Comparison of ENCODE assay signal across 1 fruit fly cellular context in the genomic region with DNA sequence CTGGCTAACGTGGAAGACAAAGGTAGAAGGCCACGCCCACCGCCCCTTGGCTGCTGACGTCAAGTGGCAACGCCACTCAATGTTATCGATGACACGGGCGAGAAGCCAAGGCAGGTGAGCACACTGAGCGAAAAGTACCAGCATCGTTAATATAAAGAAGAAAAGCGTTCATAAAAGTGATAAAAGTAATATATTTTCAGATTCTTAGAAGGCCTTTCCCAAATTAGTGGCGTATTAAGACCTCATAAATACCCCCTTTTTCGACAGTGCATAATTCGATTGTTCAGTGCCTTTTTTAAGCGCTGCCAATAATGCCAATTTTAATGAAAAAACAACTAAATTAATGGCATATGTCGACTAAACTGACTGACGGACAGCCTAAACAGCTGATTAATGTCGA.
A peak's percentile ranks its signal among the peaks of the same experiment; 100 is the strongest.
TF ChIP-seq lines count a peak whose summit lies in the region.

No protein-coding gene starts in this region.

TF ChIP-seq in whole organism, embryonic, 481 proteins besides CTCF, POLR2A, EP300 and RAD21 (continued from another document and continues in another):
- TF ChIP-seq CG17568 (GFP tag; optimal IDR thresholded peaks at IDR 0.05; lab: Kevin White, UChicago) (no peak), kay (GFP tag; optimal IDR thresholded peaks at IDR 0.05; lab: Kevin White, UChicago) (no peak), Elba2 (GFP tag; optimal IDR thresholded peaks at IDR 0.05; lab: Kevin White, UChicago) (no peak), CG4820 (GFP tag; optimal IDR thresholded peaks at IDR 0.05; lab: Kevin White, UChicago) (no peak), CG8944 (GFP tag; optimal IDR thresholded peaks at IDR 0.05; lab: Kevin White, UChicago) (peak; percentile 3), Vsx1 (GFP tag; optimal IDR thresholded peaks at IDR 0.05; lab: Kevin White, UChicago) (no peak), CG9876 (GFP tag; optimal IDR thresholded peaks at IDR 0.05; lab: Kevin White, UChicago) (no peak), Opbp (GFP tag; IDR thresholded peaks at IDR 0.05; lab: Robert Waterston, UW; ENCODE audit: partially characterized antibody) (no peak), CG6272 (GFP tag; IDR thresholded peaks at IDR 0.05; lab: Robert Waterston, UW) (no peak), mld (GFP tag; IDR thresholded peaks at IDR 0.05; lab: Robert Waterston, UW; ENCODE audit: partially characterized antibody) (no peak), CG7745 (tag; optimal IDR thresholded peaks at IDR 0.05; lab: Kevin White, UChicago) (no peak), slbo (GFP tag; IDR thresholded peaks at IDR 0.05; lab: Robert Waterston, UW) (peak; percentile 80), twi (tag; optimal IDR thresholded peaks at IDR 0.05; lab: Kevin White, UChicago) (no peak), H15 (GFP tag; IDR thresholded peaks at IDR 0.05; lab: Robert Waterston, UW) (no peak), Hr78 (GFP tag; optimal IDR thresholded peaks at IDR 0.05; lab: Kevin White, UChicago) (no peak), CG8359 (GFP tag; optimal IDR thresholded peaks at IDR 0.05; lab: Kevin White, UChicago; ENCODE audit: borderline replicate concordance) (no peak), pb (GFP tag; optimal IDR thresholded peaks at IDR 0.05; lab: Kevin White, UChicago) (no peak), E2f2 (GFP tag; IDR thresholded peaks at IDR 0.05; lab: Robert Waterston, UW) (no peak; the same call in 1 of the 2 replicates), Hmx (GFP tag; optimal IDR thresholded peaks at IDR 0.05; lab: Kevin White, UChicago) (no peak), klu (GFP tag; IDR thresholded peaks at IDR 0.05; lab: Robert Waterston, UW) (no peak), ab (GFP tag; optimal IDR thresholded peaks at IDR 0.05; lab: Kevin White, UChicago) (no peak), fru (optimal IDR thresholded peaks at IDR 0.05; lab: Kevin White, UChicago) (no peak), MBD-R2 (GFP tag; IDR thresholded peaks at IDR 0.05; lab: Robert Waterston, UW) (no peak), CG43689 (GFP tag; IDR thresholded peaks at IDR 0.05; lab: Robert Waterston, UW) (no peak), Dip3 (GFP tag; optimal IDR thresholded peaks at IDR 0.05; lab: Kevin White, UChicago) (no peak), crol (GFP tag; IDR thresholded peaks at IDR 0.05; lab: Robert Waterston, UW) (no peak), CG8290 (GFP tag; optimal IDR thresholded peaks at IDR 0.05; lab: Kevin White, UChicago) (no peak), CG8290 (tag; optimal IDR thresholded peaks at IDR 0.05; lab: Kevin White, UChicago) (no peak), CG32772 (GFP tag; IDR thresholded peaks at IDR 0.05; lab: Robert Waterston, UW) (no peak), hth (optimal IDR thresholded peaks at IDR 0.05; lab: Kevin White, UChicago) (no peak), vvl (GFP tag; IDR thresholded peaks at IDR 0.05; lab: Robert Waterston, UW) (no peak), Dbx (GFP tag; IDR thresholded peaks at IDR 0.05; lab: Robert Waterston, UW) (no peak), Asciz (GFP tag; optimal IDR thresholded peaks at IDR 0.05; lab: Kevin White, UChicago) (no peak), nerfin-1 (tag; optimal IDR thresholded peaks at IDR 0.05; lab: Kevin White, UChicago) (no peak), tx (GFP tag; optimal IDR thresholded peaks at IDR 0.05; lab: Kevin White, UChicago) (no peak), Awh (GFP tag; IDR thresholded peaks at IDR 0.05; lab: Robert Waterston, UW) (no peak), CG18476 (GFP tag; optimal IDR thresholded peaks at IDR 0.05; lab: Kevin White, UChicago) (no peak), CG2202 (tag; optimal IDR thresholded peaks at IDR 0.05; lab: Kevin White, UChicago) (no peak), hkb (optimal IDR thresholded peaks at IDR 0.05; lab: Kevin White, UChicago) (no peak), hkb (GFP tag; IDR thresholded peaks at IDR 0.05; lab: Robert Waterston, UW) (no peak; the same call in 1 of the 2 replicates), CG7372 (GFP tag; IDR thresholded peaks at IDR 0.05; lab: Robert Waterston, UW) (no peak), Pdp1 (GFP tag; optimal IDR thresholded peaks at IDR 0.05; lab: Kevin White, UChicago) (peak in 1 of 2 experiments; percentile 7), CG18619 (GFP tag; optimal IDR thresholded peaks at IDR 0.05; lab: Kevin White, UChicago) (peak; percentile 49), Ptx1 (GFP tag; IDR thresholded peaks at IDR 0.05; lab: Robert Waterston, UW) (no peak), CG7928 (GFP tag; optimal IDR thresholded peaks at IDR 0.05; lab: Kevin White, UChicago) (no peak), CG9817 (tag; optimal IDR thresholded peaks at IDR 0.05; lab: Kevin White, UChicago) (no peak), kni (GFP tag; optimal IDR thresholded peaks at IDR 0.05; lab: Kevin White, UChicago) (no peak), Spps (tag; optimal IDR thresholded peaks at IDR 0.05; lab: Kevin White, UChicago) (no peak), CG14860 (GFP tag; IDR thresholded peaks at IDR 0.05; lab: Robert Waterston, UW; ENCODE audit: partially characterized antibody) (no peak), CG32767 (GFP tag; IDR thresholded peaks at IDR 0.05; lab: Robert Waterston, UW) (no peak), CG14014 (GFP tag; IDR thresholded peaks at IDR 0.05; lab: Robert Waterston, UW) (no peak), CG15479 (GFP tag; optimal IDR thresholded peaks at IDR 0.05; lab: Kevin White, UChicago) (no peak), CG10959 (GFP tag; IDR thresholded peaks at IDR 0.05; lab: Robert Waterston, UW) (no peak), CG4730 (GFP tag; IDR thresholded peaks at IDR 0.05; lab: Robert Waterston, UW) (no peak), abd-A (tag; optimal IDR thresholded peaks at IDR 0.05; lab: Kevin White, UChicago) (no peak), H2.0 (GFP tag; IDR thresholded peaks at IDR 0.05; lab: Robert Waterston, UW) (no peak), seq (GFP tag; IDR thresholded peaks at IDR 0.05; lab: Robert Waterston, UW) (0 out of 2 replicates have a peak, but pooled peaks have one; percentile 11), Hmr (GFP tag; optimal IDR thresholded peaks at IDR 0.05; lab: Kevin White, UChicago) (peak; percentile 41), Blimp-1 (GFP tag; optimal IDR thresholded peaks at IDR 0.05; lab: Kevin White, UChicago) (no peak), rib (GFP tag; IDR thresholded peaks at IDR 0.05; lab: Robert Waterston, UW) (no peak), CG32532 (GFP tag; IDR thresholded peaks at IDR 0.05; lab: Robert Waterston, UW) (0 out of 2 replicates have a peak, but pooled peaks have one; percentile 5), slou (GFP tag; optimal IDR thresholded peaks at IDR 0.05; lab: Kevin White, UChicago) (no peak), Doc3 (GFP tag; IDR thresholded peaks at IDR 0.05; lab: Robert Waterston, UW; ENCODE audit: partially characterized antibody) (no peak), CG6683 (GFP tag; optimal IDR thresholded peaks at IDR 0.05; lab: Kevin White, UChicago) (no peak), CG10209 (GFP tag; optimal IDR thresholded peaks at IDR 0.05; lab: Kevin White, UChicago) (peak; percentile 27), Mrtf (GFP tag; IDR thresholded peaks at IDR 0.05; lab: Robert Waterston, UW) (no peak), Hey (tag; optimal IDR thresholded peaks at IDR 0.05; lab: Kevin White, UChicago) (no peak), emc (GFP tag; optimal IDR thresholded peaks at IDR 0.05; lab: Kevin White, UChicago) (no peak), gfzf (GFP tag; optimal IDR thresholded peaks at IDR 0.05; lab: Kevin White, UChicago) (no peak), Fer1 (GFP tag; optimal IDR thresholded peaks at IDR 0.05; lab: Kevin White, UChicago) (no peak), amos (GFP tag; IDR thresholded peaks at IDR 0.05; lab: Robert Waterston, UW; ENCODE audit: partially characterized antibody) (no peak), wor (GFP tag; IDR thresholded peaks at IDR 0.05; lab: Robert Waterston, UW) (no peak), gem (tag; optimal IDR thresholded peaks at IDR 0.05; lab: Kevin White, UChicago) (peak; percentile 58), CG2116 (GFP tag; optimal IDR thresholded peaks at IDR 0.05; lab: Kevin White, UChicago) (no peak), pho (GFP tag; optimal IDR thresholded peaks at IDR 0.05; lab: Kevin White, UChicago) (no peak), sob (GFP tag; IDR thresholded peaks at IDR 0.05; lab: Robert Waterston, UW) (no peak), CG2875 (GFP tag; optimal IDR thresholded peaks at IDR 0.05; lab: Kevin White, UChicago) (peak; percentile 32), Scr (GFP tag; IDR thresholded peaks at IDR 0.05; lab: Robert Waterston, UW; ENCODE audit: partially characterized antibody) (no peak), ac (GFP tag; optimal IDR thresholded peaks at IDR 0.05; lab: Kevin White, UChicago) (no peak), peb (GFP tag; IDR thresholded peaks at IDR 0.05; lab: Robert Waterston, UW) (no peak), ranshi (GFP tag; IDR thresholded peaks at IDR 0.05; lab: Robert Waterston, UW) (no peak), maf-S (GFP tag; optimal IDR thresholded peaks at IDR 0.05; lab: Kevin White, UChicago) (peak; percentile 10), z (GFP tag; IDR thresholded peaks at IDR 0.05; lab: Robert Waterston, UW) (no peak), CG12659 (GFP tag; optimal IDR thresholded peaks at IDR 0.05; lab: Kevin White, UChicago) (peak; percentile 22), CG12236 (GFP tag; optimal IDR thresholded peaks at IDR 0.05; lab: Kevin White, UChicago) (no peak), CG14965 (GFP tag; optimal IDR thresholded peaks at IDR 0.05; lab: Kevin White, UChicago; ENCODE audit: borderline replicate concordance) (no peak), CG7839 (tag; optimal IDR thresholded peaks at IDR 0.05; lab: Kevin White, UChicago) (no peak), sqz (GFP tag; optimal IDR thresholded peaks at IDR 0.05; lab: Kevin White, UChicago) (no peak), Sox102F (GFP tag; optimal IDR thresholded peaks at IDR 0.05; lab: Kevin White, UChicago) (peak; percentile 53), CG15514 (GFP tag; optimal IDR thresholded peaks at IDR 0.05; lab: Kevin White, UChicago) (no peak), mirr (GFP tag; optimal IDR thresholded peaks at IDR 0.05; lab: Kevin White, UChicago) (no peak), ato (GFP tag; IDR thresholded peaks at IDR 0.05; lab: Robert Waterston, UW; ENCODE audit: partially characterized antibody) (no peak), CG7987 (GFP tag; optimal IDR thresholded peaks at IDR 0.05; lab: Kevin White, UChicago) (no peak), az2 (GFP tag; optimal IDR thresholded peaks at IDR 0.05; lab: Kevin White, UChicago) (peak; percentile 29), CoRest (tag; optimal IDR thresholded peaks at IDR 0.05; lab: Kevin White, UChicago) (peak; percentile 44), knrl (GFP tag; IDR thresholded peaks at IDR 0.05; lab: Robert Waterston, UW; ENCODE audit: partially characterized antibody) (no peak), salm (tag; optimal IDR thresholded peaks at IDR 0.05; lab: Kevin White, UChicago) (no peak), Kr (GFP tag; optimal IDR thresholded peaks at IDR 0.05; lab: Kevin White, UChicago) (no peak), CG30403 (GFP tag; optimal IDR thresholded peaks at IDR 0.05; lab: Kevin White, UChicago) (peak; percentile 39), HmgZ (tag; optimal IDR thresholded peaks at IDR 0.05; lab: Kevin White, UChicago) (no peak), stc (GFP tag; IDR thresholded peaks at IDR 0.05; lab: Robert Waterston, UW) (no peak), Bgb (GFP tag; IDR thresholded peaks at IDR 0.05; lab: Robert Waterston, UW; ENCODE audit: partially characterized antibody) (no peak), Dp (GFP tag; optimal IDR thresholded peaks at IDR 0.05; lab: Kevin White, UChicago) (no peak), NfI (GFP tag; optimal IDR thresholded peaks at IDR 0.05; lab: Kevin White, UChicago) (peak; percentile 31), Eip74EF (GFP tag; optimal IDR thresholded peaks at IDR 0.05; lab: Kevin White, UChicago) (no peak), cwo (GFP tag; optimal IDR thresholded peaks at IDR 0.05; lab: Kevin White, UChicago) (no peak), dysf (GFP tag; IDR thresholded peaks at IDR 0.05; lab: Robert Waterston, UW) (no peak), Antp (GFP tag; optimal IDR thresholded peaks at IDR 0.05; lab: Kevin White, UChicago) (no peak), crp (GFP tag; optimal IDR thresholded peaks at IDR 0.05; lab: Kevin White, UChicago) (no peak), dati (GFP tag; IDR thresholded peaks at IDR 0.05; lab: Robert Waterston, UW) (no peak), MTF-1 (GFP tag; optimal IDR thresholded peaks at IDR 0.05; lab: Kevin White, UChicago; ENCODE audit: borderline replicate concordance) (no peak), ewg (GFP tag; optimal IDR thresholded peaks at IDR 0.05; lab: Kevin White, UChicago) (peak; percentile 8), Lim3 (GFP tag; IDR thresholded peaks at IDR 0.05; lab: Robert Waterston, UW) (0 out of 2 replicates have a peak, but pooled peaks have one; percentile 11), sens-2 (GFP tag; IDR thresholded peaks at IDR 0.05; lab: Robert Waterston, UW) (no peak), B-H2 (GFP tag; optimal IDR thresholded peaks at IDR 0.05; lab: Kevin White, UChicago) (no peak), CG5953 (GFP tag; IDR thresholded peaks at IDR 0.05; lab: Robert Waterston, UW) (no peak), CG12744 (GFP tag; optimal IDR thresholded peaks at IDR 0.05; lab: Kevin White, UChicago) (no peak), CG17361 (GFP tag; IDR thresholded peaks at IDR 0.05; lab: Robert Waterston, UW) (no peak), fd3F (GFP tag; optimal IDR thresholded peaks at IDR 0.05; lab: Kevin White, UChicago) (no peak), CG1603 (tag; optimal IDR thresholded peaks at IDR 0.05; lab: Kevin White, UChicago) (no peak), Adf1 (GFP tag; IDR thresholded peaks at IDR 0.05; lab: Robert Waterston, UW) (no peak), insv (GFP tag; optimal IDR thresholded peaks at IDR 0.05; lab: Kevin White, UChicago) (no peak), nerfin-2 (GFP tag; IDR thresholded peaks at IDR 0.05; lab: Robert Waterston, UW; ENCODE audit: partially characterized antibody) (no peak), E2f1 (GFP tag; IDR thresholded peaks at IDR 0.05; lab: Robert Waterston, UW) (no peak), Dip2 (GFP tag; IDR thresholded peaks at IDR 0.05; lab: Robert Waterston, UW) (no peak), CG18011 (GFP tag; optimal IDR thresholded peaks at IDR 0.05; lab: Kevin White, UChicago) (no peak), NC2β (GFP tag; optimal IDR thresholded peaks at IDR 0.05; lab: Kevin White, UChicago) (no peak), sima (GFP tag; optimal IDR thresholded peaks at IDR 0.05; lab: Kevin White, UChicago) (no peak), NC2α (GFP tag; optimal IDR thresholded peaks at IDR 0.05; lab: Kevin White, UChicago) (no peak), ara (GFP tag; IDR thresholded peaks at IDR 0.05; lab: Robert Waterston, UW) (no peak), CG2712 (tag; optimal IDR thresholded peaks at IDR 0.05; lab: Kevin White, UChicago) (no peak), fu2 (GFP tag; optimal IDR thresholded peaks at IDR 0.05; lab: Kevin White, UChicago) (no peak), CG9609 (GFP tag; optimal IDR thresholded peaks at IDR 0.05; lab: Kevin White, UChicago) (peak; percentile 16)
